Worm (Caenorhabditis elegans) whole organism, L4 larva: Measurements from ENCODE around the gene efhc-1.
A peak's percentile ranks its signal among the peaks of the same experiment; 100 is the strongest.

Experiments used
- F10B5.3 ChIP-seq: sonication (generic microtip); optimal IDR thresholded peaks from 2 replicates; lab custom pipeline; 2016; ENCODE audit warnings: mild to moderate bottlenecking, missing genetic modification characterization, missing compliant biosample characterization
- T26A8.4 ChIP-seq: fragments of 200-800 bp; sonication (Bioruptor generic); IDR thresholded peaks from 2 replicates; pipeline ENCODE4 v1.3.6; 2022; ENCODE audit warnings: missing genetic modification characterization, missing compliant biosample characterization
- Y5F2A.4 ChIP-seq: fragments of 200-800 bp; sonication (Bioruptor generic); optimal IDR thresholded peaks from 2 replicates; lab custom pipeline; 2018; ENCODE audit warnings: mild to moderate bottlenecking, missing genetic modification characterization, missing compliant biosample characterization
- Y75B8A.6 ChIP-seq: fragments of 200-800 bp; sonication (Bioruptor generic); IDR thresholded peaks from 2 replicates; pipeline ENCODE4 v1.3.6; 2022; ENCODE audit warnings: missing genetic modification reagents, missing genetic modification characterization, missing compliant biosample characterization
- aha-1 ChIP-seq: fragments of 150-350 bp; peaks from one replicate; lab custom pipeline; 2014; ENCODE audit warnings: missing biosample characterization, missing genetic modification characterization
- aly-2 ChIP-seq: sonication (generic microtip); optimal IDR thresholded peaks from 2 replicates; lab custom pipeline; 2018; ENCODE audit warnings: missing biosample characterization, missing genetic modification characterization
- daf-16 ChIP-seq, 3 experiments: sonication (generic microtip); optimal IDR thresholded peaks; 2 replicates each; lab custom pipeline; 2016 to 2017; ENCODE audit warnings: missing genetic modification characterization in 3 of 3, missing genetic modification reagents in 3 of 3, mild to moderate bottlenecking in 2 of 3, missing compliant biosample characterization in 2 of 3, missing biosample characterization in 1 of 3, moderate library complexity in 1 of 3
- dmd-6 ChIP-seq: fragments of 200-800 bp; sonication (Bioruptor generic); IDR thresholded peaks from 2 replicates; pipeline ENCODE4 v1.3.6; 2022; ENCODE audit warnings: missing genetic modification reagents, missing genetic modification characterization, missing compliant biosample characterization
- dve-1 ChIP-seq: sonication (generic microtip); optimal IDR thresholded peaks from 2 replicates; lab custom pipeline; 2017; ENCODE audit warnings: antibody characterized with exemption, mild to moderate bottlenecking, missing genetic modification characterization, missing compliant biosample characterization; ENCODE audit not compliant: insufficient read depth
- egl-43 ChIP-seq: fragments of 200-800 bp; sonication (Bioruptor generic); IDR thresholded peaks from 2 replicates; pipeline ENCODE4 v1.3.6; 2022; ENCODE audit warnings: missing genetic modification reagents, missing genetic modification characterization, missing compliant biosample characterization
- fos-1 ChIP-seq: fragments of 150-350 bp; optimal IDR thresholded peaks from 2 replicates; lab custom pipeline; 2014; ENCODE audit warnings: missing biosample characterization, missing genetic modification characterization
- hlh-11 ChIP-seq: fragments of 200-800 bp; sonication (Bioruptor generic); optimal IDR thresholded peaks from 2 replicates; lab custom pipeline; 2018; ENCODE audit warnings: mild to moderate bottlenecking, missing genetic modification characterization, missing compliant biosample characterization
- hlh-30 ChIP-seq: sonication (generic microtip); optimal IDR thresholded peaks from 2 replicates; lab custom pipeline; 2017; ENCODE audit warnings: antibody characterized with exemption, mild to moderate bottlenecking, missing genetic modification characterization, missing compliant biosample characterization; ENCODE audit not compliant: insufficient read depth
- lim-7 ChIP-seq: fragments of 200-800 bp; sonication (Bioruptor generic); IDR thresholded peaks from 2 replicates; pipeline ENCODE4 v1.3.6; 2022; ENCODE audit warnings: missing genetic modification characterization, missing compliant biosample characterization
- lin-13 ChIP-seq: fragments of 150-350 bp; optimal IDR thresholded peaks from 2 replicates; lab custom pipeline; 2014; ENCODE audit warnings: missing biosample characterization, missing genetic modification reagents, missing genetic modification characterization
- lin-15B ChIP-seq: fragments of 150-350 bp; sonication (generic microtip); optimal IDR thresholded peaks from 3 replicates; lab custom pipeline; 2014; ENCODE audit warnings: missing biosample characterization, missing genetic modification characterization
- mxl-2 ChIP-seq: fragments of 200-800 bp; sonication (Bioruptor generic); conservative IDR thresholded peaks from 2 replicates; pipeline ENCODE4 v1.3.6; 2022; ENCODE audit warnings: missing genetic modification reagents, missing genetic modification characterization, missing compliant biosample characterization
- mxl-3 ChIP-seq: fragments of 200-800 bp; sonication (Bioruptor generic); optimal IDR thresholded peaks from 2 replicates; lab custom pipeline; 2018; ENCODE audit warnings: mild to moderate bottlenecking, missing genetic modification characterization, missing compliant biosample characterization
- nhr-10 ChIP-seq: fragments of 150-350 bp; optimal IDR thresholded peaks from 2 replicates; lab custom pipeline; 2014; ENCODE audit warnings: missing biosample characterization, missing genetic modification characterization
- nhr-11 ChIP-seq: fragments of 150-350 bp; optimal IDR thresholded peaks from 2 replicates; lab custom pipeline; 2014; ENCODE audit warnings: missing biosample characterization, missing genetic modification characterization
- nhr-28 ChIP-seq: fragments of 150-350 bp; optimal IDR thresholded peaks from 2 replicates; lab custom pipeline; 2014; ENCODE audit warnings: missing biosample characterization, missing genetic modification characterization
- nhr-41 ChIP-seq: fragments of 200-800 bp; sonication (Bioruptor generic); IDR thresholded peaks from 2 replicates; pipeline ENCODE4 v1.3.6; 2022; ENCODE audit warnings: missing genetic modification reagents, missing genetic modification characterization, missing compliant biosample characterization
- nhr-42 ChIP-seq: fragments of 200-800 bp; sonication (Bioruptor generic); IDR thresholded peaks from 2 replicates; pipeline ENCODE4 v1.3.6; 2022; ENCODE audit warnings: missing genetic modification characterization, missing compliant biosample characterization
- nhr-77 ChIP-seq: fragments of 150-350 bp; optimal IDR thresholded peaks from 2 replicates; lab custom pipeline; 2014; ENCODE audit warnings: missing biosample characterization, missing genetic modification characterization
- pha-4 ChIP-seq, 2 experiments: fragments of 150-350 bp in 1 of 2; fragments of 200-800 bp in 1 of 2; sonication (Bioruptor generic) in 1 of 2; IDR thresholded peaks in 1 of 2; optimal IDR thresholded peaks in 1 of 2; 2 replicates each; pipeline versions ENCODE4 v1.3.6 to Lab custom; 2014 to 2022; ENCODE audit warnings: missing genetic modification characterization in 2 of 2, missing genetic modification reagents in 2 of 2, missing biosample characterization in 1 of 2, missing compliant biosample characterization in 1 of 2
- php-3 ChIP-seq: fragments of 200-800 bp; sonication (Bioruptor generic); IDR thresholded peaks from 2 replicates; pipeline ENCODE4 v1.3.6; 2022; ENCODE audit warnings: missing genetic modification reagents, missing genetic modification characterization, missing compliant biosample characterization
- pqm-1 ChIP-seq: sonication (generic microtip); optimal IDR thresholded peaks from 2 replicates; lab custom pipeline; 2017; ENCODE audit warnings: missing biosample characterization, missing genetic modification characterization
- rbr-2 ChIP-seq: sonication (generic microtip); optimal IDR thresholded peaks from 2 replicates; lab custom pipeline; 2016; ENCODE audit warnings: missing genotype, missing genetic modification characterization, missing compliant biosample characterization
- skn-1 ChIP-seq: fragments of 150-350 bp; optimal IDR thresholded peaks from 2 replicates; lab custom pipeline; 2014; ENCODE audit warnings: missing biosample characterization, missing genetic modification characterization
- tra-1 ChIP-seq: fragments of 200-800 bp; sonication (Bioruptor generic); IDR thresholded peaks from 2 replicates; pipeline ENCODE4 v1.3.6; 2022; ENCODE audit warnings: missing genetic modification reagents, missing genetic modification characterization, missing compliant biosample characterization
- unc-39 ChIP-seq: sonication (generic microtip); optimal IDR thresholded peaks from 2 replicates; lab custom pipeline; 2017; ENCODE audit warnings: missing biosample characterization, missing genetic modification characterization
- unc-62 ChIP-seq, 3 experiments: fragments of 150-350 bp in 1 of 3; sonication (generic microtip); optimal IDR thresholded peaks in 2 of 3; peaks in 1 of 3; 1 replicate in 1 of 3; 2 replicates in 2 of 3; lab custom pipeline; 2014 to 2017; ENCODE audit warnings: missing biosample characterization in 3 of 3, missing genetic modification characterization in 3 of 3, missing genetic modification reagents in 3 of 3, missing genotype in 1 of 3
- ztf-11 ChIP-seq: fragments of 150-350 bp; optimal IDR thresholded peaks from 2 replicates; lab custom pipeline; 2014; ENCODE audit warnings: missing biosample characterization, missing genetic modification characterization
- ztf-7 ChIP-seq: fragments of 150-350 bp; optimal IDR thresholded peaks from 2 replicates; lab custom pipeline; 2014; ENCODE audit warnings: missing biosample characterization, missing genetic modification characterization

The efhc-1 gene

DNA sequence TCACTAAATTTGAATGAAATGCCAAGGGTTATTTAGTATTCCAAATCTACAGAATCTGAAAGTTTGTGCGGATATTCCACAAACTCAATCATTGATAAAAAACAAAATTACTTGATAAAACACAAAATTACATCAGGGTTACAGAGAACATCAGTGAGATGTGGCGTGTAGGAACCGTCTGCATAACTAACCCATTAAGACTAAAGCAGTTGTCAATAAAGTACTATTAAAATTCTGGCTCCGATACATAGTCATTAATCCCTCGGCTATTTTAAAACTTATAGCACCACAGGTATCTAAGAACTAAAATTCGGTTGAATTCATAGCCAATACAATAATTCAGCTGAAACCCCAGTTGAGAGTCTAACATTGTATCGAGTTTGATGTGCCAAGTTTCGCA is 19.4 kb upstream of the efhc-1 start (continued):
- TF ChIP-seq tra-1 (peak; percentile 49; the same call in 1 of the 2 replicates), pha-4 (GFP tag; IDR thresholded peaks at IDR 0.05; lab: Robert Waterston, UW) (peak; percentile 31; the same call in 1 of the 2 replicates), pha-4 (tag; optimal IDR thresholded peaks at IDR 0.05; lab: Kevin White, UChicago) (no peak), rbr-2 (tag; lab: Kevin White, UChicago) (no peak), aha-1 (peak; percentile 79), lin-13 (GFP tag; lab: Kevin White, UChicago) (no peak), dmd-6 (GFP tag; lab: Robert Waterston, UW) (peak; percentile 24; the same call in 1 of the 2 replicates), Y75B8A.6 (GFP tag; lab: Robert Waterston, UW) (no peak), fos-1 (tag; lab: Kevin White, UChicago) (no peak), lim-7 (GFP tag; lab: Robert Waterston, UW) (no peak), unc-39 (no peak), ztf-11 (tag; lab: Kevin White, UChicago) (no peak), skn-1 (tag; lab: Kevin White, UChicago) (no peak), Y5F2A.4 (GFP tag; lab: Kevin White, UChicago) (no peak), F10B5.3 (tag; lab: Kevin White, UChicago) (no peak), dve-1 (tag; lab: Kevin White, UChicago) (peak; percentile 56)

DNA sequence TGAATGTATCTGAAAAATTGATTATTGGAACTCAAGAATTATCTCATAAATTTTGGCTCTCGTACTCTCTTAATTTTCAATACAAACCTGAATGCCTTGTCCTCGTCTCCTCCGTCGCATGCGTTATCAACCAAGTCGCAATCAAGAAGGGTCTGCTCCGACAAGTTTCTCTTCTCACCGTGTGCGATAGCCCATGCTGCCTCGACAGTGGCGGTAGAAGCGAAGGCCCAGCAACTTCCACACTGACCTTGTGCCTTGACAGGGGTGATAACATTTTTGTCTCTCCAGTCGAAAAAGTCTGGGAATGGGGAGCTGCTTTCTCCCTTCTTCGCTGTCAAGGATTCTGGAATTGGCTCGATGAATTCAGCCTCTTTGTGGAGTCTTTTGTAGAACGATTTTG is 18.1 kb upstream of the efhc-1 start:
- TF ChIP-seq daf-16 (GFP tag; optimal IDR thresholded peaks at IDR 0.05; lab: Kevin White, UChicago) (no peak), daf-16 (tag; optimal IDR thresholded peaks at IDR 0.05; lab: Kevin White, UChicago) (peak; percentile 34), pqm-1 (peak; percentile 72), nhr-41 (no peak), nhr-10 (tag; lab: Kevin White, UChicago) (peak; percentile 17), hlh-11 (peak; percentile 46), mxl-3 (GFP tag; lab: Kevin White, UChicago) (peak; percentile 20), unc-62 (GFP tag; optimal IDR thresholded peaks at IDR 0.05 in 1 of 2; lab: Kevin White, UChicago) (peak in 1 of 2 experiments; percentile 26), unc-62 (tag; optimal IDR thresholded peaks at IDR 0.05; lab: Kevin White, UChicago) (no peak), T26A8.4 (GFP tag; lab: Robert Waterston, UW) (no peak), dmd-6 (GFP tag; lab: Robert Waterston, UW) (peak; percentile 41; the same call in 1 of the 2 replicates), nhr-11 (no peak)

DNA sequence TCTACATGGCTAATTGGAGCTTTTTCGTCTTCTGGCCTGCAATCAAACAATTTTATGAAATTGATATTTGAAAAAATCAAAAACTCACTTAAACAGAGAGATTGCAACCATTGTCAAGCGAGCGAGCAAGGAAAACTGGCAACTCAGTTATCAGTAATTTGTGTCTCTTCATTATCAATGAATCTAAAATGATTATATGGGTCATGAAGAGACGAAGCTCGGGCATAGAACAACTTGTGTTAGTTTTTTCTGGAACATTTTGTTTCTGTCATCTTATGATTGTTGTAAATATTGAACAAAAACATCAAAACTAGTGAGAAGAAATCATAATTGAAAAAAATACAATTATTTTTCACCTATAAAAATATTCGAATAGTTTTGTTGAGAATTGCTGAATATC is 17.2 kb upstream of the efhc-1 start, which contains the start of gene R07E3.1:
R07E3.1 (minus strand) TSS at position 176 of the 400 bp plus-strand sequence.
- TF ChIP-seq egl-43 (no peak), pqm-1 (peak; percentile 49), daf-16 (GFP tag; optimal IDR thresholded peaks at IDR 0.05; lab: Kevin White, UChicago) (no peak), daf-16 (tag; optimal IDR thresholded peaks at IDR 0.05; lab: Kevin White, UChicago) (peak; percentile 88), ztf-7 (tag; lab: Kevin White, UChicago) (peak; percentile 69), nhr-41 (no peak), php-3 (GFP tag; lab: Robert Waterston, UW) (peak; percentile 41; the same call in 1 of the 2 replicates), hlh-11 (peak; percentile 49), aly-2 (tag; lab: Kevin White, UChicago) (no peak), hlh-30 (peak; percentile 43), nhr-77 (tag; lab: Kevin White, UChicago) (peak; percentile 9), dmd-6 (GFP tag; lab: Robert Waterston, UW) (peak; percentile 57), nhr-28 (tag; lab: Kevin White, UChicago) (peak; percentile 53), dve-1 (tag; lab: Kevin White, UChicago) (peak; percentile 71)

DNA sequence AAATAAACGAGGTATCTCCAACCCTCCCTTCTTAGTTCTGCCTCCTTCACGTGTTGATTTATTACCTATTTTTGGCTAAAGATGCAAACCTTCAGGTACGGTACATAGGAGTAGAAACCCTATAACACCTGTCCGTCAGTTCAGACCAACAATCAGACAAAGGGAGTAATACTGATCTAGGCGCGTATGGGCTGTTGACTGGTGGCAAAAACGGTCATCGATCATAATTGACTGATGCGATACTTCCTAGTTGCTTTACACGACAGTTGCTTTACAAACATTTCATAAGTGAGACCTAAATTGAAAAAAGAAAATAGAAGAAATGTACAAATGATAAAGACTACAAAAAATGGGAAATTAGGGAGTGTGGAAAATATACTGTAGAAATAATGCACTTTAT is 8.0 kb upstream of the efhc-1 start:
- TF ChIP-seq aha-1 (peak; percentile 90), mxl-2 (no peak), nhr-42 (GFP tag; lab: Robert Waterston, UW) (no peak), lin-15B (tag; lab: Kevin White, UChicago) (no peak), nhr-77 (tag; lab: Kevin White, UChicago) (no peak), nhr-28 (tag; lab: Kevin White, UChicago) (peak; percentile 21)
